Worm (Caenorhabditis elegans) whole organism, young adult: ENCODE data around the gene tth-1.

Experiments
- F49E8.2 ChIP-seq: sonication (generic microtip); optimal IDR thresholded peaks from 3 replicates; lab custom pipeline; 2017; ENCODE audit warnings: missing genetic modification characterization, mild to moderate bottlenecking, missing compliant biosample characterization, antibody characterized with exemption, moderate library complexity; ENCODE audit not compliant: insufficient read depth
- egl-44 ChIP-seq: fragments of 200-800 bp; sonication (Bioruptor generic); IDR thresholded peaks from 2 replicates; pipeline ENCODE4 v1.3.6; 2022; ENCODE audit warnings: missing genetic modification reagents, missing genetic modification characterization, missing compliant biosample characterization
- lsl-1 ChIP-seq: fragments of 200-800 bp; sonication (Bioruptor generic); optimal IDR thresholded peaks from 2 replicates; lab custom pipeline; 2018; ENCODE audit warnings: mild to moderate bottlenecking, missing genetic modification characterization, moderate library complexity, missing compliant biosample characterization

- no peak for TF ChIP-seq egl-44 (GFP tag; lab: Robert Waterston, UW)
- no peak for TF ChIP-seq F49E8.2 (tag; lab: Kevin White, UChicago)
- TF ChIP-seq lsl-1 (GFP tag; lab: Kevin White, UChicago), result no peak
Measured at ce11 chrX:8460958-8461357, 37.4 kb upstream of the tth-1 start.
